Worm (Caenorhabditis elegans): Measurements from ENCODE around the gene abhd-3.1.

ce11 chrV:19978220-19978619 is 22.9 kb downstream of the abhd-3.1 start, which contains the start of gene srh-183:
- TF ChIP-seq tlf-1 (GFP tag; optimal IDR thresholded peaks at IDR 0.05) (no peak), nfya-1 (tag; optimal IDR thresholded peaks at IDR 0.05; ENCODE audit: borderline replicate concordance, insufficient read depth) (no peak), ceh-79 (tag; optimal IDR thresholded peaks at IDR 0.05) (no peak), ztf-3 (GFP tag; optimal IDR thresholded peaks at IDR 0.05) (no peak), mel-28 (tag; optimal IDR thresholded peaks at IDR 0.05; ENCODE audit: borderline replicate concordance) (no peak), snpc-4 (GFP tag; optimal IDR thresholded peaks at IDR 0.05) (no peak), snpc-4 (tag; optimal IDR thresholded peaks at IDR 0.05) (no peak), pha-4 (tag; optimal IDR thresholded peaks at IDR 0.05) (no peak), F33H1.4 (GFP tag; IDR thresholded peaks at IDR 0.05) (no peak), ceh-40 (GFP tag; IDR thresholded peaks at IDR 0.05) (no peak)

Data from whole organism, young adult.